Worm (Caenorhabditis elegans) whole organism, L1 larva: ENCODE data around the gene ZC506.1.

ENCODE experiments used
- ama-1 ChIP-seq: fragments of 150-350 bp; optimal IDR thresholded peaks from 2 replicates; lab custom pipeline; 2014
- ceh-82 ChIP-seq, 3 experiments: fragments of 150-350 bp in 1 of 3; sonication (generic microtip) in 2 of 3; optimal IDR thresholded peaks; 2 replicates each; lab custom pipeline; 2014 to 2017; ENCODE audit warnings: missing biosample characterization in 3 of 3, missing genetic modification characterization in 3 of 3
- fkh-10 ChIP-seq: sonication (generic microtip); optimal IDR thresholded peaks from 2 replicates; lab custom pipeline; 2017; ENCODE audit warnings: missing biosample characterization, missing genetic modification reagents, missing genetic modification characterization
- fos-1 ChIP-seq: fragments of 150-350 bp; optimal IDR thresholded peaks from 2 replicates; lab custom pipeline; 2014; ENCODE audit warnings: missing biosample characterization, missing genetic modification characterization
- hlh-4 ChIP-seq: sonication (generic microtip); optimal IDR thresholded peaks from 2 replicates; lab custom pipeline; 2016; ENCODE audit warnings: mild to moderate bottlenecking, missing genetic modification characterization, missing compliant biosample characterization
- lin-13 ChIP-seq: fragments of 150-350 bp; optimal IDR thresholded peaks from 2 replicates; lab custom pipeline; 2014; ENCODE audit warnings: missing biosample characterization, missing genetic modification reagents, missing genetic modification characterization
- lin-39 ChIP-seq: fragments of 150-350 bp; optimal IDR thresholded peaks from 2 replicates; lab custom pipeline; 2014; ENCODE audit warnings: missing biosample characterization, missing genetic modification reagents, missing genetic modification characterization
- nhr-237 ChIP-seq: fragments of 150-350 bp; optimal IDR thresholded peaks from 2 replicates; lab custom pipeline; 2014; ENCODE audit warnings: missing biosample characterization, missing genetic modification characterization
- nhr-28 ChIP-seq: fragments of 150-350 bp; optimal IDR thresholded peaks from 2 replicates; lab custom pipeline; 2014; ENCODE audit warnings: missing biosample characterization, missing genetic modification characterization
- nhr-76 ChIP-seq: sonication (generic microtip); optimal IDR thresholded peaks from 2 replicates; lab custom pipeline; 2017; ENCODE audit warnings: missing biosample characterization, missing genetic modification characterization
- skn-1 ChIP-seq: fragments of 150-350 bp; optimal IDR thresholded peaks from 2 replicates; lab custom pipeline; 2014; ENCODE audit warnings: missing biosample characterization, missing genetic modification characterization
- tbx-2 ChIP-seq: sonication (generic microtip); optimal IDR thresholded peaks from 2 replicates; lab custom pipeline; 2016; ENCODE audit warnings: missing genetic modification characterization, missing compliant biosample characterization
- unc-62 ChIP-seq: fragments of 150-350 bp; optimal IDR thresholded peaks from 2 replicates; lab custom pipeline; 2014; ENCODE audit warnings: missing biosample characterization, missing genetic modification reagents, missing genetic modification characterization
- xbp-1 ChIP-seq: sonication (generic microtip); optimal IDR thresholded peaks from 2 replicates; lab custom pipeline; 2016; ENCODE audit warnings: missing genetic modification characterization, missing compliant biosample characterization

ce11 chrX:9956052-9956451 is 2.7 kb upstream of the ZC506.1 start:
- no peak for TF ChIP-seq ama-1 (lab: Kevin White, UChicago)
- no peak for TF ChIP-seq unc-62 (GFP tag; lab: Kevin White, UChicago)
- no peak for TF ChIP-seq nhr-76 (tag; lab: Kevin White, UChicago)
- no peak for TF ChIP-seq nhr-237 (tag; lab: Kevin White, UChicago)
- no peak for TF ChIP-seq lin-39 (tag; lab: Kevin White, UChicago)
- TF ChIP-seq xbp-1 (tag; lab: Kevin White, UChicago), result no peak
- no peak for TF ChIP-seq fkh-10 (GFP tag; lab: Kevin White, UChicago)
- TF ChIP-seq fos-1 (tag; lab: Kevin White, UChicago), result no peak
- no peak for TF ChIP-seq nhr-28 (tag; lab: Kevin White, UChicago)
- no peak for TF ChIP-seq ceh-82 (tag; optimal IDR thresholded peaks at IDR 0.05; lab: Kevin White, UChicago)
- no peak for TF ChIP-seq hlh-4
- TF ChIP-seq lin-13, result no peak
- no peak for TF ChIP-seq skn-1 (tag; lab: Kevin White, UChicago)
- TF ChIP-seq tbx-2 (tag; lab: Kevin White, UChicago), result no peak
